Fruit fly (Drosophila melanogaster): ENCODE results near the gene CG34165.
"Not testable (repeated sequence)": the region's sequence is repeated elsewhere in the genome, so short reads cannot be mapped to it uniquely, and the experiment has no call there.

dm6 chr2L:14735543-14735942 lies 22.0 kb downstream of the CG34165 start, which contains the start of gene CG31835:
- not testable (repeated sequence) for TF ChIP-seq psq (optimal IDR thresholded peaks at IDR 0.05); pan (optimal IDR thresholded peaks at IDR 0.05); Dll (optimal IDR thresholded peaks at IDR 0.05); EcR (GFP tag; optimal IDR thresholded peaks at IDR 0.05)

Data from whole organism.